Worm (Caenorhabditis elegans) whole organism, L4 larva: ENCODE results near the gene nlp-41.

Experiments
- F10B5.3 ChIP-seq: sonication (generic microtip); optimal IDR thresholded peaks from 2 replicates; lab custom pipeline; 2016; ENCODE audit warnings: mild to moderate bottlenecking, missing genetic modification characterization, missing compliant biosample characterization
- F26F4.8 ChIP-seq: fragments of 200-800 bp; sonication (Bioruptor generic); conservative IDR thresholded peaks from 2 replicates; pipeline ENCODE4 v1.3.6; 2022; ENCODE audit warnings: missing genetic modification characterization, missing compliant biosample characterization
- T20F7.1 ChIP-seq: fragments of 200-800 bp; sonication (Bioruptor generic); optimal IDR thresholded peaks from 2 replicates; lab custom pipeline; 2018; ENCODE audit warnings: mild to moderate bottlenecking, missing genetic modification characterization, missing compliant biosample characterization
- T26A8.4 ChIP-seq: fragments of 200-800 bp; sonication (Bioruptor generic); IDR thresholded peaks from 2 replicates; pipeline ENCODE4 v1.3.6; 2022; ENCODE audit warnings: missing genetic modification characterization, missing compliant biosample characterization
- Y105C5A.15 ChIP-seq: fragments of 200-800 bp; sonication (Bioruptor generic); IDR thresholded peaks from 2 replicates; pipeline ENCODE4 v1.3.6; 2022; ENCODE audit warnings: missing genetic modification characterization, missing compliant biosample characterization
- Y5F2A.4 ChIP-seq: fragments of 200-800 bp; sonication (Bioruptor generic); optimal IDR thresholded peaks from 2 replicates; lab custom pipeline; 2018; ENCODE audit warnings: mild to moderate bottlenecking, missing genetic modification characterization, missing compliant biosample characterization
- aly-2 ChIP-seq: sonication (generic microtip); optimal IDR thresholded peaks from 2 replicates; lab custom pipeline; 2018; ENCODE audit warnings: missing biosample characterization, missing genetic modification characterization
- arid-1 ChIP-seq: fragments of 200-800 bp; sonication (Bioruptor generic); conservative IDR thresholded peaks from 2 replicates; pipeline ENCODE4 v1.3.6; 2022; ENCODE audit warnings: missing genetic modification reagents, missing genetic modification characterization, missing compliant biosample characterization
- attf-4 ChIP-seq: sonication (generic microtip); optimal IDR thresholded peaks from 3 replicates; lab custom pipeline; 2017; ENCODE audit warnings: missing biosample characterization, missing genetic modification characterization
- ceh-28 ChIP-seq: fragments of 150-350 bp; optimal IDR thresholded peaks from 2 replicates; lab custom pipeline; 2014; ENCODE audit warnings: missing biosample characterization, missing genetic modification reagents, missing genetic modification characterization
- ceh-82 ChIP-seq: sonication (generic microtip); optimal IDR thresholded peaks from 2 replicates; lab custom pipeline; 2017; ENCODE audit warnings: missing biosample characterization, missing genetic modification characterization
- ctbp-1 ChIP-seq: fragments of 200-800 bp; sonication (Bioruptor generic); IDR thresholded peaks from 2 replicates; pipeline ENCODE4 v1.3.6; 2022; ENCODE audit warnings: missing genetic modification reagents, missing genetic modification characterization, missing compliant biosample characterization
- daf-19 ChIP-seq: fragments of 200-800 bp; sonication (Bioruptor generic); conservative IDR thresholded peaks from 2 replicates; pipeline ENCODE4 v1.3.6; 2022; ENCODE audit warnings: missing genetic modification characterization, missing compliant biosample characterization
- daf-8 ChIP-seq: fragments of 200-800 bp; sonication (Bioruptor generic); IDR thresholded peaks from 2 replicates; pipeline ENCODE4 v1.3.6; 2022; ENCODE audit warnings: missing genetic modification characterization, missing compliant biosample characterization
- dmd-8 ChIP-seq: fragments of 200-800 bp; sonication (Bioruptor generic); IDR thresholded peaks from 2 replicates; pipeline ENCODE4 v1.3.6; 2022; ENCODE audit warnings: missing genetic modification characterization, missing compliant biosample characterization
- dmd-9 ChIP-seq: fragments of 200-800 bp; sonication (Bioruptor generic); IDR thresholded peaks from 2 replicates; pipeline ENCODE4 v1.3.6; 2022; ENCODE audit warnings: missing genetic modification reagents, missing genetic modification characterization, missing compliant biosample characterization
- dve-1 ChIP-seq: sonication (generic microtip); optimal IDR thresholded peaks from 2 replicates; lab custom pipeline; 2017; ENCODE audit warnings: antibody characterized with exemption, mild to moderate bottlenecking, missing genetic modification characterization, missing compliant biosample characterization; ENCODE audit not compliant: insufficient read depth
- egl-43 ChIP-seq: fragments of 200-800 bp; sonication (Bioruptor generic); IDR thresholded peaks from 2 replicates; pipeline ENCODE4 v1.3.6; 2022; ENCODE audit warnings: missing genetic modification reagents, missing genetic modification characterization, missing compliant biosample characterization
- fos-1 ChIP-seq: fragments of 150-350 bp; optimal IDR thresholded peaks from 2 replicates; lab custom pipeline; 2014; ENCODE audit warnings: missing biosample characterization, missing genetic modification characterization
- lim-7 ChIP-seq: fragments of 200-800 bp; sonication (Bioruptor generic); IDR thresholded peaks from 2 replicates; pipeline ENCODE4 v1.3.6; 2022; ENCODE audit warnings: missing genetic modification characterization, missing compliant biosample characterization
- lin-29 ChIP-seq: fragments of 200-800 bp; sonication (Bioruptor generic); IDR thresholded peaks from 2 replicates; pipeline ENCODE4 v1.3.6; 2022; ENCODE audit warnings: missing genetic modification reagents, missing genetic modification characterization, missing compliant biosample characterization
- lsy-2 ChIP-seq, 2 experiments: fragments of 150-350 bp in 1 of 2; sonication (generic microtip) in 1 of 2; optimal IDR thresholded peaks; 2 replicates each; lab custom pipeline; 2014 to 2017; ENCODE audit warnings: missing biosample characterization in 2 of 2, missing genetic modification characterization in 2 of 2
- madf-9 ChIP-seq: fragments of 200-800 bp; sonication (Bioruptor generic); conservative IDR thresholded peaks from 2 replicates; pipeline ENCODE4 v1.3.6; 2022; ENCODE audit warnings: missing genetic modification reagents, missing genetic modification characterization, missing compliant biosample characterization
- mdl-1 ChIP-seq, 2 experiments: fragments of 150-350 bp in 1 of 2; sonication (generic microtip) in 1 of 2; optimal IDR thresholded peaks; 2 replicates each; lab custom pipeline; 2014 to 2017; ENCODE audit warnings: missing biosample characterization in 2 of 2, missing genetic modification characterization in 2 of 2
- mep-1 ChIP-seq: fragments of 150-350 bp; sonication (generic microtip); optimal IDR thresholded peaks from 3 replicates; lab custom pipeline; 2014; ENCODE audit warnings: missing biosample characterization, missing genetic modification characterization
- mxl-2 ChIP-seq: fragments of 200-800 bp; sonication (Bioruptor generic); conservative IDR thresholded peaks from 2 replicates; pipeline ENCODE4 v1.3.6; 2022; ENCODE audit warnings: missing genetic modification reagents, missing genetic modification characterization, missing compliant biosample characterization
- nhr-10 ChIP-seq: fragments of 150-350 bp; optimal IDR thresholded peaks from 2 replicates; lab custom pipeline; 2014; ENCODE audit warnings: missing biosample characterization, missing genetic modification characterization
- nhr-111 ChIP-seq: fragments of 200-800 bp; sonication (Bioruptor generic); optimal IDR thresholded peaks from 2 replicates; lab custom pipeline; 2018; ENCODE audit warnings: mild to moderate bottlenecking, missing genetic modification characterization, missing compliant biosample characterization
- nhr-237 ChIP-seq: sonication (generic microtip); optimal IDR thresholded peaks from 2 replicates; lab custom pipeline; 2017; ENCODE audit warnings: missing biosample characterization, missing genetic modification characterization
- nhr-48 ChIP-seq: sonication (generic microtip); optimal IDR thresholded peaks from 2 replicates; lab custom pipeline; 2016; ENCODE audit warnings: mild to moderate bottlenecking, missing genetic modification characterization, missing compliant biosample characterization
- nhr-77 ChIP-seq: fragments of 150-350 bp; optimal IDR thresholded peaks from 2 replicates; lab custom pipeline; 2014; ENCODE audit warnings: missing biosample characterization, missing genetic modification characterization
- php-3 ChIP-seq: fragments of 200-800 bp; sonication (Bioruptor generic); IDR thresholded peaks from 2 replicates; pipeline ENCODE4 v1.3.6; 2022; ENCODE audit warnings: missing genetic modification reagents, missing genetic modification characterization, missing compliant biosample characterization
- pqm-1 ChIP-seq: sonication (generic microtip); optimal IDR thresholded peaks from 2 replicates; lab custom pipeline; 2017; ENCODE audit warnings: missing biosample characterization, missing genetic modification characterization
- skn-1 ChIP-seq: fragments of 150-350 bp; optimal IDR thresholded peaks from 2 replicates; lab custom pipeline; 2014; ENCODE audit warnings: missing biosample characterization, missing genetic modification characterization
- unc-39 ChIP-seq: sonication (generic microtip); optimal IDR thresholded peaks from 2 replicates; lab custom pipeline; 2017; ENCODE audit warnings: missing biosample characterization, missing genetic modification characterization
- vab-7 ChIP-seq: fragments of 200-800 bp; sonication (Bioruptor generic); IDR thresholded peaks from 2 replicates; pipeline ENCODE4 v1.3.6; 2022; ENCODE audit warnings: missing genetic modification reagents, missing genetic modification characterization, missing compliant biosample characterization

nlp-41 gene

ce11 chrII:14507563-14507962 is 43.1 kb upstream of the nlp-41 start, which contains the start of the genes K10H10.7 and K10H10.10:
Gene K10H10.7 (minus strand): TSS chrII:14507663.
Gene K10H10.10 (plus strand): TSS chrII:14507766.
- TF ChIP-seq nhr-77 (tag; lab: Kevin White, UChicago): no peak
- no peak for TF ChIP-seq F10B5.3
- TF ChIP-seq mxl-2: no peak
- no peak for TF ChIP-seq dmd-8 (GFP tag; lab: Robert Waterston, UW)
- no peak for TF ChIP-seq lsy-2 (tag; optimal IDR thresholded peaks at IDR 0.05; lab: Kevin White, UChicago)
- no peak for TF ChIP-seq ceh-28
- TF ChIP-seq lin-29: no peak
- TF ChIP-seq T26A8.4 (GFP tag; lab: Robert Waterston, UW): no peak
- no peak for TF ChIP-seq ceh-82 (tag; lab: Kevin White, UChicago)
- no peak for TF ChIP-seq lim-7 (GFP tag; lab: Robert Waterston, UW)
- TF ChIP-seq aly-2 (tag; lab: Kevin White, UChicago): no peak
- no peak for TF ChIP-seq fos-1 (tag; lab: Kevin White, UChicago)
- TF ChIP-seq egl-43 (GFP tag; lab: Robert Waterston, UW): no peak
- TF ChIP-seq nhr-48 (tag; lab: Kevin White, UChicago): no peak
- TF ChIP-seq F26F4.8: no peak
- no peak for TF ChIP-seq T20F7.1 (GFP tag; lab: Kevin White, UChicago)

- TF ChIP-seq Y105C5A.15 (no peak), php-3 (GFP tag; lab: Robert Waterston, UW) (no peak), pqm-1 (peak; percentile 62), dve-1 (tag; lab: Kevin White, UChicago) (peak; percentile 15), skn-1 (tag; lab: Kevin White, UChicago) (no peak)
These were observed 40.6 kb upstream of the nlp-41 start for ce11 chrII:14510162-14510561.

DNA sequence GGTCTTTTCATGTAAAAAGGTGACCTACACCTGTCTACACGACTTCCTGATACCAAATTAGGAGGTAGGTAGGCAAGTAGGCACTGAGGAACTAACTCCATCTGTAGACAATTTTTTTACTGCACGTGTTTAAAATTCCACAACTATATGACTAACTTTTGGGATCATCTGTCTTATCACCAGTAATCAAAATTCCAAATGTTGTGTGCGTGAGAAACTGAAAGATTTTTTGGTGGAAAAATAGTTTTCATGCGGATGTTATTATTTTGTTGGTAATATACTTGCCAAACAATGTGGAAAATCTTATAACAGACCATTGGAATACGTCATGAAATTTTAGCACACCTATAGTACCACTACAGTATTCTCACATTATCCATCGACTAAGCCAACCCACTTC is 39.5 kb upstream of the nlp-41 start, which contains the start of gene K10H10.13:
Gene K10H10.13 (minus strand): TSS at position 101 of the 400 bp plus-strand sequence.
- no peak for TF ChIP-seq dmd-8 (GFP tag; lab: Robert Waterston, UW)
- TF ChIP-seq dmd-9 (GFP tag; lab: Robert Waterston, UW): no peak
- no peak for TF ChIP-seq nhr-10
- TF ChIP-seq daf-8 (GFP tag; lab: Robert Waterston, UW): no peak
- no peak for TF ChIP-seq nhr-111 (GFP tag; lab: Kevin White, UChicago)
- TF ChIP-seq nhr-237 (tag; lab: Kevin White, UChicago): no peak
- no peak for TF ChIP-seq arid-1 (GFP tag; lab: Robert Waterston, UW)

- no peak for TF ChIP-seq lsy-2 (tag; optimal IDR thresholded peaks at IDR 0.05; lab: Kevin White, UChicago)
- no peak for TF ChIP-seq T20F7.1 (GFP tag; lab: Kevin White, UChicago)
- TF ChIP-seq vab-7 (GFP tag; lab: Robert Waterston, UW): no peak
- no peak for TF ChIP-seq aly-2 (tag; lab: Kevin White, UChicago)
- no peak for TF ChIP-seq mep-1
- TF ChIP-seq unc-39 (tag; lab: Kevin White, UChicago): no peak
- TF ChIP-seq attf-4 (tag; lab: Kevin White, UChicago): no peak
- no peak for TF ChIP-seq arid-1 (GFP tag; lab: Robert Waterston, UW)
- TF ChIP-seq dmd-8 (GFP tag; lab: Robert Waterston, UW): no peak
- TF ChIP-seq daf-19 (GFP tag; lab: Robert Waterston, UW): no peak
- no peak for TF ChIP-seq mdl-1 (tag; optimal IDR thresholded peaks at IDR 0.05; lab: Kevin White, UChicago)
- TF ChIP-seq madf-9 (GFP tag; lab: Robert Waterston, UW): no peak
- no peak for TF ChIP-seq Y5F2A.4 (GFP tag; lab: Kevin White, UChicago)
- TF ChIP-seq ctbp-1 (GFP tag; lab: Robert Waterston, UW): no peak
- TF ChIP-seq, all 104 proteins: peak for 0
These were observed 35.7 kb upstream of the nlp-41 start, which contains the start of gene K10H10.9 for ce11 chrII:14515017-14515416. Gene K10H10.9 (minus strand): TSS chrII:14515117.
